Worm (Caenorhabditis elegans) whole organism, L4 larva: ENCODE measurements around the gene Y105C5B.9.

Experiments used
- D1046.2 ChIP-seq: fragments of 200-800 bp; sonication (Bioruptor generic); IDR thresholded peaks from 2 replicates; pipeline ENCODE4 v1.3.6; 2022; ENCODE audit warnings: missing genetic modification characterization, missing compliant biosample characterization
- F10B5.3 ChIP-seq: sonication (generic microtip); optimal IDR thresholded peaks from 2 replicates; lab custom pipeline; 2016; ENCODE audit warnings: mild to moderate bottlenecking, missing genetic modification characterization, missing compliant biosample characterization
- F26F4.8 ChIP-seq: fragments of 200-800 bp; sonication (Bioruptor generic); conservative IDR thresholded peaks from 2 replicates; pipeline ENCODE4 v1.3.6; 2022; ENCODE audit warnings: missing genetic modification characterization, missing compliant biosample characterization
- F37D6.2 ChIP-seq: sonication (generic microtip); optimal IDR thresholded peaks from 2 replicates; lab custom pipeline; 2016; ENCODE audit warnings: mild to moderate bottlenecking, missing genetic modification characterization, missing compliant biosample characterization
- F44E2.7 ChIP-seq: fragments of 200-800 bp; sonication (Bioruptor generic); IDR thresholded peaks from 2 replicates; pipeline ENCODE4 v2.1.2; 2022; ENCODE audit warnings: missing genetic modification characterization, missing compliant biosample characterization
- T20F7.1 ChIP-seq: fragments of 200-800 bp; sonication (Bioruptor generic); optimal IDR thresholded peaks from 2 replicates; lab custom pipeline; 2018; ENCODE audit warnings: mild to moderate bottlenecking, missing genetic modification characterization, missing compliant biosample characterization
- Y5F2A.4 ChIP-seq: fragments of 200-800 bp; sonication (Bioruptor generic); optimal IDR thresholded peaks from 2 replicates; lab custom pipeline; 2018; ENCODE audit warnings: mild to moderate bottlenecking, missing genetic modification characterization, missing compliant biosample characterization
- Y75B8A.6 ChIP-seq: fragments of 200-800 bp; sonication (Bioruptor generic); IDR thresholded peaks from 2 replicates; pipeline ENCODE4 v1.3.6; 2022; ENCODE audit warnings: missing genetic modification reagents, missing genetic modification characterization, missing compliant biosample characterization
- aha-1 ChIP-seq: fragments of 150-350 bp; peaks from one replicate; lab custom pipeline; 2014; ENCODE audit warnings: missing biosample characterization, missing genetic modification characterization
- aly-2 ChIP-seq: sonication (generic microtip); optimal IDR thresholded peaks from 2 replicates; lab custom pipeline; 2018; ENCODE audit warnings: missing biosample characterization, missing genetic modification characterization
- ceh-20 ChIP-seq: fragments of 200-800 bp; sonication (Bioruptor generic); IDR thresholded peaks from 2 replicates; pipeline ENCODE4 v1.3.6; 2022; ENCODE audit warnings: missing genetic modification reagents, missing genetic modification characterization, missing compliant biosample characterization
- ceh-28 ChIP-seq: fragments of 150-350 bp; optimal IDR thresholded peaks from 2 replicates; lab custom pipeline; 2014; ENCODE audit warnings: missing biosample characterization, missing genetic modification reagents, missing genetic modification characterization
- ceh-32 ChIP-seq: sonication (generic microtip); optimal IDR thresholded peaks from 2 replicates; lab custom pipeline; 2016; ENCODE audit warnings: mild to moderate bottlenecking, missing genetic modification characterization, missing compliant biosample characterization; ENCODE audit not compliant: poor library complexity
- ceh-44 ChIP-seq: fragments of 200-800 bp; sonication (Bioruptor generic); IDR thresholded peaks from 2 replicates; pipeline ENCODE4 v1.3.6; 2022; ENCODE audit warnings: missing genetic modification reagents, missing genetic modification characterization, missing compliant biosample characterization
- ceh-62 ChIP-seq: sonication (generic microtip); optimal IDR thresholded peaks from 2 replicates; lab custom pipeline; 2017; ENCODE audit warnings: missing biosample characterization, missing genetic modification characterization
- ces-1 ChIP-seq: fragments of 150-350 bp; sonication (generic microtip); optimal IDR thresholded peaks from 4 replicates; lab custom pipeline; 2014; ENCODE audit warnings: missing biosample characterization, missing genetic modification reagents, missing genetic modification characterization
- daf-19 ChIP-seq: fragments of 200-800 bp; sonication (Bioruptor generic); conservative IDR thresholded peaks from 2 replicates; pipeline ENCODE4 v1.3.6; 2022; ENCODE audit warnings: missing genetic modification characterization, missing compliant biosample characterization
- daf-8 ChIP-seq: fragments of 200-800 bp; sonication (Bioruptor generic); IDR thresholded peaks from 2 replicates; pipeline ENCODE4 v1.3.6; 2022; ENCODE audit warnings: missing genetic modification characterization, missing compliant biosample characterization
- dmd-9 ChIP-seq: fragments of 200-800 bp; sonication (Bioruptor generic); IDR thresholded peaks from 2 replicates; pipeline ENCODE4 v1.3.6; 2022; ENCODE audit warnings: missing genetic modification reagents, missing genetic modification characterization, missing compliant biosample characterization
- dve-1 ChIP-seq: sonication (generic microtip); optimal IDR thresholded peaks from 2 replicates; lab custom pipeline; 2017; ENCODE audit warnings: antibody characterized with exemption, mild to moderate bottlenecking, missing genetic modification characterization, missing compliant biosample characterization; ENCODE audit not compliant: insufficient read depth
- gei-8 ChIP-seq: fragments of 200-800 bp; sonication (Bioruptor generic); optimal IDR thresholded peaks from 2 replicates; lab custom pipeline; 2018; ENCODE audit warnings: mild to moderate bottlenecking, missing genetic modification characterization, missing compliant biosample characterization
- hif-1 ChIP-seq, 2 experiments: sonication (generic microtip); optimal IDR thresholded peaks; 2 replicates each; lab custom pipeline; 2016 to 2017; ENCODE audit warnings: missing compliant biosample characterization in 2 of 2, missing genetic modification characterization in 2 of 2, missing genetic modification reagents in 2 of 2, missing genotype in 2 of 2, mild to moderate bottlenecking in 1 of 2
- hmg-1.1 ChIP-seq: fragments of 200-800 bp; sonication (Bioruptor generic); IDR thresholded peaks from 2 replicates; pipeline ENCODE4 v1.3.6; 2022; ENCODE audit warnings: missing genetic modification reagents, missing genetic modification characterization, missing compliant biosample characterization
- madf-9 ChIP-seq: fragments of 200-800 bp; sonication (Bioruptor generic); conservative IDR thresholded peaks from 2 replicates; pipeline ENCODE4 v1.3.6; 2022; ENCODE audit warnings: missing genetic modification reagents, missing genetic modification characterization, missing compliant biosample characterization
- mdl-1 ChIP-seq, 2 experiments: fragments of 150-350 bp in 1 of 2; sonication (generic microtip) in 1 of 2; optimal IDR thresholded peaks; 2 replicates each; lab custom pipeline; 2014 to 2017; ENCODE audit warnings: missing biosample characterization in 2 of 2, missing genetic modification characterization in 2 of 2
- mes-2 ChIP-seq: sonication (generic microtip); optimal IDR thresholded peaks from 2 replicates; lab custom pipeline; 2016; ENCODE audit warnings: missing genotype, mild to moderate bottlenecking, missing genetic modification characterization, missing compliant biosample characterization; ENCODE audit not compliant: poor library complexity, severe bottlenecking
- mxl-2 ChIP-seq: fragments of 200-800 bp; sonication (Bioruptor generic); conservative IDR thresholded peaks from 2 replicates; pipeline ENCODE4 v1.3.6; 2022; ENCODE audit warnings: missing genetic modification reagents, missing genetic modification characterization, missing compliant biosample characterization
- nhr-102 ChIP-seq: sonication (generic microtip); optimal IDR thresholded peaks from 2 replicates; lab custom pipeline; 2016; ENCODE audit warnings: mild to moderate bottlenecking, missing genetic modification characterization, moderate library complexity, missing compliant biosample characterization
- nhr-25 ChIP-seq: sonication (generic microtip); optimal IDR thresholded peaks from 2 replicates; lab custom pipeline; 2017; ENCODE audit warnings: missing genetic modification characterization, mild to moderate bottlenecking, missing compliant biosample characterization, antibody characterized with exemption, moderate library complexity, borderline replicate concordance; ENCODE audit not compliant: insufficient read depth
- nhr-28 ChIP-seq: fragments of 150-350 bp; optimal IDR thresholded peaks from 2 replicates; lab custom pipeline; 2014; ENCODE audit warnings: missing biosample characterization, missing genetic modification characterization
- nhr-42 ChIP-seq: fragments of 200-800 bp; sonication (Bioruptor generic); IDR thresholded peaks from 2 replicates; pipeline ENCODE4 v1.3.6; 2022; ENCODE audit warnings: missing genetic modification characterization, missing compliant biosample characterization
- pha-4 ChIP-seq, 2 experiments: fragments of 150-350 bp in 1 of 2; fragments of 200-800 bp in 1 of 2; sonication (Bioruptor generic) in 1 of 2; IDR thresholded peaks in 1 of 2; optimal IDR thresholded peaks in 1 of 2; 2 replicates each; pipeline versions ENCODE4 v1.3.6 to Lab custom; 2014 to 2022; ENCODE audit warnings: missing genetic modification characterization in 2 of 2, missing genetic modification reagents in 2 of 2, missing biosample characterization in 1 of 2, missing compliant biosample characterization in 1 of 2
- snpc-1.2 ChIP-seq: fragments of 200-800 bp; sonication (Bioruptor generic); IDR thresholded peaks from 2 replicates; pipeline ENCODE4 v1.3.6; 2022; ENCODE audit warnings: missing genetic modification reagents, missing genetic modification characterization, missing compliant biosample characterization
- zag-1 ChIP-seq: fragments of 150-350 bp; optimal IDR thresholded peaks from 2 replicates; lab custom pipeline; 2014; ENCODE audit warnings: missing biosample characterization, missing genetic modification characterization
- zip-2 ChIP-seq: fragments of 150-350 bp; optimal IDR thresholded peaks from 2 replicates; lab custom pipeline; 2014; ENCODE audit warnings: missing biosample characterization, missing genetic modification characterization

Gene Y105C5B.9

ce11 chrIV:15930281-15930680 is at the start of gene Y105C5B.9:
TSS of gene Y105C5B.9 (plus strand) at chrIV:15930581.
- no peak for TF ChIP-seq hmg-1.1 (GFP tag; lab: Robert Waterston, UW)
- TF ChIP-seq mes-2 (tag; lab: Kevin White, UChicago) = no peak
- TF ChIP-seq ceh-62 (tag; lab: Kevin White, UChicago) = no peak
- TF ChIP-seq Y5F2A.4 (GFP tag; lab: Kevin White, UChicago) = no peak
- TF ChIP-seq hif-1 (tag; optimal IDR thresholded peaks at IDR 0.05; lab: Kevin White, UChicago) = no peak
- no peak for TF ChIP-seq nhr-102 (tag; lab: Kevin White, UChicago)
- TF ChIP-seq nhr-25 (tag; lab: Kevin White, UChicago) = no peak
- TF ChIP-seq snpc-1.2 (GFP tag; lab: Robert Waterston, UW) = no peak
- TF ChIP-seq mxl-2 (GFP tag; lab: Robert Waterston, UW) = no peak
- no peak for TF ChIP-seq ceh-44
- TF ChIP-seq F10B5.3 (tag; lab: Kevin White, UChicago) = no peak
- no peak for TF ChIP-seq aly-2 (tag; lab: Kevin White, UChicago)
- TF ChIP-seq aha-1 (tag; lab: Kevin White, UChicago) = no peak
- TF ChIP-seq dve-1 (tag; lab: Kevin White, UChicago) = no peak
- no peak for TF ChIP-seq pha-4 (GFP tag; IDR thresholded peaks at IDR 0.05; lab: Robert Waterston, UW)
- no peak for TF ChIP-seq pha-4 (tag; optimal IDR thresholded peaks at IDR 0.05; lab: Kevin White, UChicago)
- no peak for TF ChIP-seq dmd-9
- TF ChIP-seq daf-8 = no peak
- no peak for TF ChIP-seq F37D6.2 (tag; lab: Kevin White, UChicago)
- no peak for TF ChIP-seq nhr-28 (tag; lab: Kevin White, UChicago)

ce11 chrIV:15883922-15884321 is 46.5 kb upstream of the Y105C5B.9 start, which contains the start of gene Y105C5B.3:
TSS of gene Y105C5B.3 (plus strand) at chrIV:15884222.
- TF ChIP-seq gei-8 (GFP tag; lab: Kevin White, UChicago) (no peak), daf-8 (no peak), snpc-1.2 (GFP tag; lab: Robert Waterston, UW) (no peak), T20F7.1 (GFP tag; lab: Kevin White, UChicago) (no peak), F44E2.7 (no peak), mdl-1 (tag; optimal IDR thresholded peaks at IDR 0.05; lab: Kevin White, UChicago) (no peak), F26F4.8 (GFP tag; lab: Robert Waterston, UW) (no peak), D1046.2 (GFP tag; lab: Robert Waterston, UW) (no peak), nhr-42 (GFP tag; lab: Robert Waterston, UW) (no peak), madf-9 (GFP tag; lab: Robert Waterston, UW) (no peak), ceh-20 (GFP tag; lab: Robert Waterston, UW) (no peak), zip-2 (tag; lab: Kevin White, UChicago) (no peak), Y75B8A.6 (GFP tag; lab: Robert Waterston, UW) (no peak), ces-1 (no peak), daf-19 (GFP tag; lab: Robert Waterston, UW) (no peak), ceh-32 (tag; lab: Kevin White, UChicago) (no peak), ceh-28 (tag; lab: Kevin White, UChicago) (no peak), pha-4 (GFP tag; IDR thresholded peaks at IDR 0.05; lab: Robert Waterston, UW) (no peak), pha-4 (tag; optimal IDR thresholded peaks at IDR 0.05; lab: Kevin White, UChicago) (no peak)

ce11 chrIV:15894133-15894532 is 36.2 kb upstream of the Y105C5B.9 start, which contains the start of gene srv-14:
TSS of gene srv-14 (minus strand) at chrIV:15894233.
- TF ChIP-seq zag-1 (tag; lab: Kevin White, UChicago) (no peak), Y75B8A.6 (GFP tag; lab: Robert Waterston, UW) (no peak), aha-1 (tag; lab: Kevin White, UChicago) (peak; percentile 10)
